Worm (Caenorhabditis elegans): ENCODE results near the gene ant-1.3.

DNA sequence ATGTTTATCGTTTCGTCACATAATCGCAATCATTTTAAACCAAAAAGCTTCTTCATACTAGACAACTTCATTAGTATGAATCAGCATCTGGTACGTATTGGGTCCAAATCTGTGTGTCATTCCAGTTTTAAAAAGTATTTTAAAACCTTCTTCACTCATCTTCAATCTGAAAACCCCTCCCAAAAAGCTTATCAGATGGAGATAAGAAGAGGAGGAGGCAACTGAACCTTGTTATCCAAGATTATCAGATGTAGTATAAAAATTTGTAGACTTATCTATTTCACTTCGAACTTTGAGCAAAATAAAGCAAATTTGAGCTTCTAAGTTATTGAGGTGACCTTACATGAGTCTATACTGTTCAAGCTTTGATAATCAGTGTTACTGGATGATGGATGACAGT is 782 bp upstream of the ant-1.3 start, which contains the start of gene nhr-38:
- no peak for TF ChIP-seq hlh-17 (GFP tag; optimal IDR thresholded peaks at IDR 0.05; ENCODE audit: borderline replicate concordance)
- TF ChIP-seq nhr-11 (tag; optimal IDR thresholded peaks at IDR 0.05), result no peak
- no peak for TF ChIP-seq pax-3 (tag; optimal IDR thresholded peaks at IDR 0.05)
- no peak for TF ChIP-seq blmp-1 (tag; optimal IDR thresholded peaks at IDR 0.05)
- TF ChIP-seq nhr-28 (tag; optimal IDR thresholded peaks at IDR 0.05), result no peak
- no peak for TF ChIP-seq ceh-88 (GFP tag; IDR thresholded peaks at IDR 0.05)
- no peak for TF ChIP-seq unc-30 (tag; optimal IDR thresholded peaks at IDR 0.05)
- TF ChIP-seq pag-3 (tag; optimal IDR thresholded peaks at IDR 0.05; ENCODE audit: borderline replicate concordance, insufficient read depth), result no peak
- no peak for TF ChIP-seq skn-1 (tag; optimal IDR thresholded peaks at IDR 0.05)
- no peak for TF ChIP-seq sptf-1 (tag; optimal IDR thresholded peaks at IDR 0.05)
